Fruit fly (Drosophila melanogaster) whole organism, embryonic: ENCODE measurements around the gene Cad96Cb.

Experiments used
- ATbp ChIP-seq: fragments of 200-800 bp; sonication (Bioruptor generic); optimal IDR thresholded peaks from 2 replicates; lab custom pipeline; 2017; ENCODE audit warnings: missing biosample characterization, mild to moderate bottlenecking, missing genetic modification characterization, missing genetic modification reagents
- CG1024 ChIP-seq: fragments of 200-800 bp; sonication (Bioruptor generic); IDR thresholded peaks from 2 replicates; pipeline ENCODE4 v1.3.6; 2022; ENCODE audit warnings: missing biosample characterization, missing genetic modification characterization
- CG11085 ChIP-seq: fragments of 200-800 bp; sonication (Bioruptor generic); IDR thresholded peaks from 2 replicates; pipeline ENCODE4 v1.3.6; 2022; ENCODE audit warnings: missing biosample characterization, missing genetic modification characterization
- CG11093 ChIP-seq: fragments of 200-800 bp; sonication (Bioruptor generic); IDR thresholded peaks from 3 replicates; pipeline ENCODE4 v1.3.6; 2022; ENCODE audit warnings: missing biosample characterization, missing genetic modification characterization
- CG11504 ChIP-seq: fragments of 200-800 bp; sonication (Bioruptor generic); optimal IDR thresholded peaks from 3 replicates; lab custom pipeline; 2019; ENCODE audit warnings: missing biosample characterization, mild to moderate bottlenecking, missing genetic modification characterization, moderate library complexity
- CG12391 ChIP-seq: fragments of 200-800 bp; sonication (Bioruptor generic); optimal IDR thresholded peaks from 3 replicates; lab custom pipeline; 2018; ENCODE audit warnings: missing biosample characterization, mild to moderate bottlenecking, missing genetic modification characterization, moderate library complexity
- CG13894 ChIP-seq: fragments of 200-800 bp; sonication (Bioruptor generic); optimal IDR thresholded peaks from 3 replicates; lab custom pipeline; 2018; ENCODE audit warnings: missing biosample characterization, mild to moderate bottlenecking, missing genetic modification characterization, moderate library complexity
- CG17385 ChIP-seq: fragments of 200-800 bp; sonication (Bioruptor generic); optimal IDR thresholded peaks from 3 replicates; lab custom pipeline; 2018; ENCODE audit warnings: missing biosample characterization, mild to moderate bottlenecking, missing genetic modification characterization
- CG17829 ChIP-seq: fragments of 200-800 bp; optimal IDR thresholded peaks from 2 replicates; lab custom pipeline; 2019; ENCODE audit warnings: missing biosample characterization, mild to moderate bottlenecking, missing genetic modification characterization, moderate library complexity
- CG33213 ChIP-seq: fragments of 200-800 bp; sonication (Bioruptor generic); optimal IDR thresholded peaks from 3 replicates; lab custom pipeline; 2016; ENCODE audit warnings: missing biosample characterization, missing genetic modification characterization
- CG3838 ChIP-seq: fragments of 200-800 bp; sonication (Bioruptor generic); optimal IDR thresholded peaks from 3 replicates; lab custom pipeline; 2016; ENCODE audit warnings: missing biosample characterization, missing genetic modification characterization
- CG7357 ChIP-seq: fragments of 200-800 bp; sonication (Bioruptor generic); IDR thresholded peaks from 3 replicates; pipeline ENCODE4 v1.3.6; 2022; ENCODE audit warnings: missing biosample characterization, missing genetic modification characterization
- CrebB ChIP-seq: fragments of 200-800 bp; sonication (Bioruptor generic); optimal IDR thresholded peaks from 3 replicates; lab custom pipeline; 2018; ENCODE audit warnings: missing biosample characterization, mild to moderate bottlenecking, missing genetic modification characterization
- Dek ChIP-seq: fragments of 200-800 bp; sonication (Bioruptor generic); optimal IDR thresholded peaks from 3 replicates; lab custom pipeline; 2019; ENCODE audit warnings: missing biosample characterization, mild to moderate bottlenecking, missing genetic modification characterization, moderate library complexity
- Dll ChIP-seq: fragments of 200-800 bp; sonication (Bioruptor generic); IDR thresholded peaks from 4 replicates; pipeline ENCODE4 v1.3.6; 2022; ENCODE audit warnings: missing biosample characterization, missing genetic modification characterization; ENCODE audit not compliant: partially characterized antibody
- Elba2 ChIP-seq: fragments of 200-800 bp; sonication (Bioruptor generic); optimal IDR thresholded peaks from 3 replicates; lab custom pipeline; 2016; ENCODE audit warnings: missing biosample characterization, missing genetic modification characterization
- Jarid2 ChIP-seq: fragments of 200-800 bp; sonication (Bioruptor generic); optimal IDR thresholded peaks from 3 replicates; lab custom pipeline; 2017; ENCODE audit warnings: mild to moderate bottlenecking, missing biosample characterization, missing genetic modification reagents, missing genetic modification characterization
- Mad ChIP-seq: fragments of 200-800 bp; sonication (Bioruptor generic); optimal IDR thresholded peaks from 2 replicates; lab custom pipeline; 2016; ENCODE audit warnings: missing biosample characterization, missing genetic modification characterization
- Mrtf ChIP-seq: fragments of 200-800 bp; sonication (Bioruptor generic); IDR thresholded peaks from 3 replicates; pipeline ENCODE4 v1.3.6; 2022; ENCODE audit warnings: missing biosample characterization, missing genetic modification characterization
- NC2α ChIP-seq: fragments of 200-800 bp; sonication (Bioruptor generic); optimal IDR thresholded peaks from 2 replicates; lab custom pipeline; 2016; ENCODE audit warnings: missing biosample characterization, missing genetic modification characterization
- Nf-YC ChIP-seq: fragments of 200-800 bp; optimal IDR thresholded peaks from 3 replicates; lab custom pipeline; 2019; ENCODE audit warnings: missing biosample characterization, mild to moderate bottlenecking, missing genetic modification characterization, moderate library complexity
- Pdp1 ChIP-seq, 2 experiments: fragments of 200-800 bp; sonication (Bioruptor generic); optimal IDR thresholded peaks; 3 replicates each; lab custom pipeline; 2016; ENCODE audit warnings: missing biosample characterization in 2 of 2, missing genetic modification characterization in 2 of 2, mild to moderate bottlenecking in 1 of 2, moderate library complexity in 1 of 2
- Ravus ChIP-seq: fragments of 200-800 bp; sonication (Bioruptor generic); IDR thresholded peaks from 2 replicates; pipeline ENCODE4 v1.3.6; 2022; ENCODE audit warnings: missing biosample characterization, missing genetic modification characterization
- Sox100B ChIP-seq: fragments of 200-800 bp; sonication (Bioruptor generic); optimal IDR thresholded peaks from 3 replicates; lab custom pipeline; 2018; ENCODE audit warnings: missing biosample characterization, mild to moderate bottlenecking, missing genetic modification characterization
- Spps ChIP-seq: fragments of 200-800 bp; sonication (Bioruptor generic); optimal IDR thresholded peaks from 2 replicates; lab custom pipeline; 2018; ENCODE audit warnings: missing biosample characterization, mild to moderate bottlenecking, missing genetic modification characterization
- Sry-β ChIP-seq: fragments of 200-800 bp; sonication (Bioruptor generic); optimal IDR thresholded peaks from 2 replicates; lab custom pipeline; 2018; ENCODE audit warnings: missing biosample characterization, mild to moderate bottlenecking, missing genetic modification characterization, moderate library complexity
- TFAM ChIP-seq: fragments of 200-800 bp; sonication (Bioruptor generic); optimal IDR thresholded peaks from 2 replicates; lab custom pipeline; 2017; ENCODE audit warnings: missing biosample characterization, missing genetic modification characterization, inconsistent platforms
- YL-1 ChIP-seq: fragments of 200-800 bp; sonication (Bioruptor generic); optimal IDR thresholded peaks from 3 replicates; lab custom pipeline; 2017; ENCODE audit warnings: missing biosample characterization, mild to moderate bottlenecking, missing genetic modification characterization
- ap ChIP-seq: fragments of 200-800 bp; sonication (Bioruptor generic); IDR thresholded peaks from 2 replicates; pipeline ENCODE4 v1.3.6; 2022; ENCODE audit warnings: missing biosample characterization, missing genetic modification characterization
- disco-r ChIP-seq: fragments of 200-800 bp; sonication (Bioruptor generic); optimal IDR thresholded peaks from 2 replicates; lab custom pipeline; 2016; ENCODE audit warnings: missing biosample characterization, missing genetic modification characterization
- dmrt99B ChIP-seq: fragments of 200-800 bp; sonication (Bioruptor generic); optimal IDR thresholded peaks from 2 replicates; lab custom pipeline; 2018; ENCODE audit warnings: missing biosample characterization, mild to moderate bottlenecking, missing genetic modification characterization, moderate library complexity
- dysf ChIP-seq: fragments of 200-800 bp; sonication (Bioruptor generic); IDR thresholded peaks from 3 replicates; pipeline ENCODE4 v1.3.6; 2022; ENCODE audit warnings: missing biosample characterization, missing genetic modification characterization
- emc ChIP-seq: fragments of 200-800 bp; sonication (Bioruptor generic); optimal IDR thresholded peaks from 2 replicates; lab custom pipeline; 2016; ENCODE audit warnings: missing biosample characterization, missing genetic modification characterization
- ems ChIP-seq: fragments of 200-800 bp; sonication (Bioruptor generic); optimal IDR thresholded peaks from 3 replicates; lab custom pipeline; 2016; ENCODE audit warnings: missing biosample characterization, missing genetic modification characterization
- eyg ChIP-seq: fragments of 200-800 bp; sonication (Bioruptor generic); optimal IDR thresholded peaks from 3 replicates; lab custom pipeline; 2016; ENCODE audit warnings: missing biosample characterization, missing genetic modification characterization
- fd64A ChIP-seq: fragments of 200-800 bp; sonication (Bioruptor generic); optimal IDR thresholded peaks from 3 replicates; lab custom pipeline; 2018; ENCODE audit warnings: missing biosample characterization, mild to moderate bottlenecking, missing genetic modification characterization
- fd96Cb ChIP-seq: fragments of 200-800 bp; sonication (Bioruptor generic); optimal IDR thresholded peaks from 2 replicates; lab custom pipeline; 2018; ENCODE audit warnings: missing biosample characterization, mild to moderate bottlenecking, missing genetic modification characterization, moderate library complexity
- h ChIP-seq: fragments of >200 bp; optimal IDR thresholded peaks from 2 replicates; lab custom pipeline; 2017
- ken ChIP-seq: fragments of 200-800 bp; sonication (Bioruptor generic); IDR thresholded peaks from 3 replicates; pipeline ENCODE4 v1.3.6; 2022; ENCODE audit warnings: missing biosample characterization, missing genetic modification characterization
- lmd ChIP-seq: fragments of 200-800 bp; sonication (Bioruptor generic); IDR thresholded peaks from 2 replicates; pipeline ENCODE4 v1.3.6; 2022; ENCODE audit warnings: missing biosample characterization, missing genetic modification characterization
- lov ChIP-seq, 2 experiments: fragments of 200-800 bp in 1 of 2; fragments of >200 bp in 1 of 2; sonication (Bioruptor generic) in 1 of 2; IDR thresholded peaks in 1 of 2; optimal IDR thresholded peaks in 1 of 2; 2 replicates in 1 of 2; 3 replicates in 1 of 2; pipeline versions ENCODE4 v1.3.6 to Lab custom; 2017 to 2022; ENCODE audit warnings: missing biosample characterization in 1 of 2, missing genetic modification characterization in 1 of 2
- nau ChIP-seq: fragments of 200-800 bp; sonication (Bioruptor generic); optimal IDR thresholded peaks from 3 replicates; lab custom pipeline; 2017; ENCODE audit warnings: missing biosample characterization, mild to moderate bottlenecking, missing genetic modification characterization, missing genetic modification reagents
- pan ChIP-seq, 4 experiments: fragments of >200 bp in 3 of 4; fragments of 200-800 bp in 1 of 4; sonication (Bioruptor generic) in 1 of 4; optimal IDR thresholded peaks in 3 of 4; IDR thresholded peaks in 1 of 4; 2 replicates each; pipeline versions ENCODE4 v1.3.6 to Lab custom; 2017 to 2022; ENCODE audit warnings: missing biosample characterization in 2 of 4, missing genetic modification characterization in 2 of 4, mixed read lengths in 1 of 4
- pnt ChIP-seq: fragments of 200-800 bp; sonication (Bioruptor generic); optimal IDR thresholded peaks from 3 replicates; lab custom pipeline; 2016; ENCODE audit warnings: missing biosample characterization, missing genetic modification characterization
- tgo ChIP-seq: fragments of 200-800 bp; sonication (Bioruptor generic); IDR thresholded peaks from 3 replicates; pipeline ENCODE4 v1.3.6; 2022; ENCODE audit warnings: missing biosample characterization, missing genetic modification characterization
- trem ChIP-seq: fragments of 200-800 bp; optimal IDR thresholded peaks from 3 replicates; lab custom pipeline; 2019; ENCODE audit warnings: missing biosample characterization, mild to moderate bottlenecking, missing genetic modification characterization, moderate library complexity
- wor ChIP-seq: fragments of 200-800 bp; sonication (Bioruptor generic); IDR thresholded peaks from 2 replicates; pipeline ENCODE4 v1.3.6; 2022; ENCODE audit warnings: missing biosample characterization, missing genetic modification characterization
- zen ChIP-seq: fragments of 200-800 bp; sonication (Bioruptor generic); optimal IDR thresholded peaks from 3 replicates; lab custom pipeline; 2018; ENCODE audit warnings: missing biosample characterization, mild to moderate bottlenecking, missing genetic modification characterization, moderate library complexity

Cad96Cb gene

DNA sequence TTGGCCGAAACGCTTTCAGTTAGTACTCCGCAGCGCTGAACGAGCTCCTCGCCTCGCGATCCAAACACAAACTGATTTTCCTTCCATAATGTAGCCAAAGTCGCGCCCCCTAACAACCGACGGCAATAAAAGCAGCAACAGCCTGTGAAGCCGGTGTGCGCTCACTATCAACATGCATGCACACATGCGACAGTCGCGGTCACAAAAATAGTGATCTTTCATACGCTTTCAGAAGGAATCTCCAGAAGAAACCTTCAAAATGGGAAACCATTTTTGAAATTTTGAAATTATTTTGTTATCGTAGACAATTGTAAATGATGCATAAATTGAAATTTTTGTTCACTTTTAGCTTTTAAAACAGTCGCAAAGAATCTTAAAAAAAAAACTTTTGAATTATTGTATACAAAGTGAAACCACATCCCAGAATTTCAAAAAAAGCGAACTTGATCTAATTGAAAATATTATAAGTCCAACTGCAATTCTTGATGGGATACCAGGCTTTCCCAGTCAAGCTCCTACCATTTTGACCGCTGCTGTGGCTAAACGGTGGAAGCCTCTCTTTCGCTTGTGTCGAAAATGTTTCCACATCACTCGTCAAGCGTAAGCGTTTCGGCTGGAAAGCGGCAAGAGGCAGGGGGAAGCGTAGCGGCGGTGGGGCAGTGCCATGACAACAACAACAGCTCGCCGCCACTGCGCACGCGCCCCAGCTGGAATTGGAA lies at the start of gene Cad96Cb (continued):
- TF ChIP-seq CG1024 (0 out of 2 replicates have a peak, but pooled peaks have one; percentile 12), Ravus (GFP tag; lab: Robert Waterston, UW) (no peak), ken (GFP tag; lab: Robert Waterston, UW) (peak; percentile 71; the same call in 2 of the 3 replicates), Nf-YC (no peak), h (lab: Kevin White, UChicago) (no peak), NC2α (GFP tag; lab: Kevin White, UChicago) (peak; percentile 62), CG33213 (GFP tag; lab: Kevin White, UChicago) (peak; percentile 49), Dll (GFP tag; lab: Robert Waterston, UW) (0 out of 4 replicates have a peak, but pooled peaks have one; percentile 21), Jarid2 (GFP tag; lab: Kevin White, UChicago) (peak; percentile 53), CG11504 (tag; lab: Kevin White, UChicago) (peak; percentile 92), CG12391 (tag; lab: Kevin White, UChicago) (peak; percentile 84), pan (optimal IDR thresholded peaks at IDR 0.05; lab: Kevin White, UChicago) (no peak), pan (GFP tag; optimal IDR thresholded peaks at IDR 0.05 in 1 of 2, IDR thresholded peaks at IDR 0.05 in 1 of 2) (peak in 1 of 2 experiments; percentile 66), TFAM (GFP tag; lab: Kevin White, UChicago) (peak; percentile 22), CG17829 (tag; lab: Kevin White, UChicago) (peak; percentile 84), trem (tag; lab: Kevin White, UChicago) (peak; percentile 76), CG11085 (GFP tag; lab: Robert Waterston, UW) (no peak), pnt (GFP tag; lab: Kevin White, UChicago) (peak; percentile 74), ems (GFP tag; lab: Kevin White, UChicago) (peak; percentile 76), CG7357 (GFP tag; lab: Robert Waterston, UW) (0 out of 3 replicates have a peak, but pooled peaks have one; percentile 50), CG17385 (peak; percentile 82), fd96Cb (tag; lab: Kevin White, UChicago) (peak; percentile 85), zen (tag; lab: Kevin White, UChicago) (peak; percentile 57), Sry-β (GFP tag; lab: Kevin White, UChicago) (peak; percentile 45), Spps (tag; lab: Kevin White, UChicago) (peak; percentile 78), Pdp1 (GFP tag; optimal IDR thresholded peaks at IDR 0.05; lab: Kevin White, UChicago) (peak; percentile 71 to 81), Mad (peak; percentile 72), CG3838 (GFP tag; lab: Kevin White, UChicago) (peak; percentile 28), Elba2 (GFP tag; lab: Kevin White, UChicago) (no peak), Dek (peak; percentile 46), Mrtf (GFP tag; lab: Robert Waterston, UW) (peak; percentile 38; the same call in 1 of the 3 replicates), ap (GFP tag; lab: Robert Waterston, UW) (peak; percentile 43; the same call in 1 of the 2 replicates), eyg (GFP tag; lab: Kevin White, UChicago) (peak; percentile 75), CrebB (peak; percentile 26), tgo (peak; percentile 64), Sox100B (GFP tag; lab: Kevin White, UChicago) (peak; percentile 96), dmrt99B (peak; percentile 93), ATbp (GFP tag; lab: Kevin White, UChicago) (peak; percentile 86), lmd (peak; percentile 61; the same call in 1 of the 2 replicates), lov (optimal IDR thresholded peaks at IDR 0.05; lab: Kevin White, UChicago) (no peak), lov (GFP tag; IDR thresholded peaks at IDR 0.05; lab: Robert Waterston, UW) (no peak), CG13894 (tag; lab: Kevin White, UChicago) (no peak), CG11093 (0 out of 3 replicates have a peak, but pooled peaks have one; percentile 55), fd64A (GFP tag; lab: Kevin White, UChicago) (peak; percentile 36), emc (GFP tag; lab: Kevin White, UChicago) (peak; percentile 49), nau (GFP tag; lab: Kevin White, UChicago) (no peak), disco-r (GFP tag; lab: Kevin White, UChicago) (peak; percentile 73), YL-1 (GFP tag; lab: Kevin White, UChicago) (peak; percentile 9), dysf (GFP tag; lab: Robert Waterston, UW) (peak; percentile 73), wor (GFP tag; lab: Robert Waterston, UW) (peak; percentile 66)
